Fruit fly (Drosophila melanogaster) whole organism, adult: ENCODE measurements around the gene lute.

Source experiments
- CG11617 ChIP-seq: fragments of 200-800 bp; sonication (Bioruptor generic); optimal IDR thresholded peaks from 2 replicates; lab custom pipeline; 2017; ENCODE audit warnings: mild to moderate bottlenecking, missing biosample characterization, missing genetic modification reagents, missing genetic modification characterization
- CG12768 ChIP-seq: fragments of 200-800 bp; sonication (Bioruptor generic); optimal IDR thresholded peaks from 2 replicates; lab custom pipeline; 2017; ENCODE audit warnings: missing biosample characterization, missing genetic modification characterization, mild to moderate bottlenecking, moderate library complexity, missing genetic modification reagents
- CG14711 ChIP-seq: fragments of 200-800 bp; sonication (Bioruptor generic); optimal IDR thresholded peaks from 2 replicates; lab custom pipeline; 2018; ENCODE audit warnings: missing biosample characterization, mild to moderate bottlenecking, missing genetic modification characterization, moderate library complexity
- CG1620 ChIP-seq: fragments of 200-800 bp; sonication (Bioruptor generic); optimal IDR thresholded peaks from 2 replicates; lab custom pipeline; 2016; ENCODE audit warnings: missing biosample characterization, missing genetic modification characterization
- CG33017 ChIP-seq: fragments of 200-800 bp; sonication (Bioruptor generic); optimal IDR thresholded peaks from 2 replicates; lab custom pipeline; 2018; ENCODE audit warnings: missing biosample characterization, mild to moderate bottlenecking, missing genetic modification characterization, moderate library complexity
- CG5204 ChIP-seq: fragments of 200-800 bp; sonication (Bioruptor generic); optimal IDR thresholded peaks from 2 replicates; lab custom pipeline; 2016; ENCODE audit warnings: missing biosample characterization, missing genetic modification characterization
- CG7045 ChIP-seq: fragments of 200-800 bp; sonication (Bioruptor generic); optimal IDR thresholded peaks from 2 replicates; lab custom pipeline; 2017; ENCODE audit warnings: missing biosample characterization, mild to moderate bottlenecking, missing genetic modification characterization
- CG7101 ChIP-seq: fragments of 200-800 bp; sonication (Bioruptor generic); optimal IDR thresholded peaks from 2 replicates; lab custom pipeline; 2018; ENCODE audit warnings: missing biosample characterization, mild to moderate bottlenecking, missing genetic modification characterization, moderate library complexity
- Clk ChIP-seq: fragments of 200-800 bp; sonication (Bioruptor generic); optimal IDR thresholded peaks from 2 replicates; lab custom pipeline; 2017; ENCODE audit warnings: missing biosample characterization, missing genetic modification characterization
- Crg-1 ChIP-seq: fragments of 200-800 bp; sonication (Bioruptor generic); optimal IDR thresholded peaks from 2 replicates; lab custom pipeline; 2016; ENCODE audit warnings: missing biosample characterization, missing genetic modification characterization
- Hr96 ChIP-seq: fragments of 200-800 bp; sonication (Bioruptor generic); optimal IDR thresholded peaks from 2 replicates; lab custom pipeline; 2016; ENCODE audit warnings: missing biosample characterization, missing genetic modification characterization
- Mnt ChIP-seq: fragments of 200-800 bp; sonication (Bioruptor generic); optimal IDR thresholded peaks from 2 replicates; lab custom pipeline; 2016; ENCODE audit warnings: missing biosample characterization, mild to moderate bottlenecking, missing genetic modification characterization
- bab1 ChIP-seq: fragments of 200-800 bp; sonication (Bioruptor generic); optimal IDR thresholded peaks from 3 replicates; lab custom pipeline; 2019; ENCODE audit warnings: missing biosample characterization, mild to moderate bottlenecking, missing genetic modification characterization, moderate library complexity
- cic ChIP-seq: fragments of 200-800 bp; sonication (Bioruptor generic); optimal IDR thresholded peaks from 2 replicates; lab custom pipeline; 2017; ENCODE audit warnings: missing biosample characterization, mild to moderate bottlenecking, missing genetic modification characterization, moderate library complexity
- cnc ChIP-seq, 2 experiments: fragments of >200 bp; optimal IDR thresholded peaks; 2 replicates each; lab custom pipeline; 2017
- kay ChIP-seq: fragments of 200-800 bp; sonication (Bioruptor generic); peaks from one replicate; lab custom pipeline; 2016; ENCODE audit warnings: missing biosample characterization, missing genetic modification characterization, borderline replicate concordance
- ovo ChIP-seq: fragments of 200-800 bp; sonication (Bioruptor generic); optimal IDR thresholded peaks from 2 replicates; lab custom pipeline; 2016; ENCODE audit warnings: missing biosample characterization, missing genetic modification characterization
- pad ChIP-seq: fragments of 200-800 bp; sonication (Bioruptor generic); optimal IDR thresholded peaks from 3 replicates; lab custom pipeline; 2017; ENCODE audit warnings: missing biosample characterization, missing genetic modification characterization, mild to moderate bottlenecking, moderate library complexity, missing genetic modification reagents
- tj ChIP-seq: fragments of 200-800 bp; sonication (Bioruptor generic); optimal IDR thresholded peaks from 3 replicates; lab custom pipeline; 2017; ENCODE audit warnings: missing biosample characterization, mild to moderate bottlenecking, missing genetic modification characterization, moderate library complexity
- toe ChIP-seq: fragments of 200-800 bp; sonication (Bioruptor generic); optimal IDR thresholded peaks from 2 replicates; lab custom pipeline; 2016; ENCODE audit warnings: missing biosample characterization, missing genetic modification characterization

The lute gene

dm6 chr3R:17400102-17400501, 20.4 kb downstream of the lute start:
- TF ChIP-seq Crg-1 (GFP tag; lab: Kevin White, UChicago), result no peak
- no peak for TF ChIP-seq toe (GFP tag; lab: Kevin White, UChicago)
- no peak for TF ChIP-seq tj (GFP tag; lab: Kevin White, UChicago)
- TF ChIP-seq pad (GFP tag; lab: Kevin White, UChicago), result no peak
- TF ChIP-seq cic, result peak; percentile 21
- no peak for TF ChIP-seq Mnt (GFP tag; lab: Kevin White, UChicago)
- TF ChIP-seq CG14711 (tag; lab: Kevin White, UChicago), result no peak
- no peak for TF ChIP-seq bab1
- no peak for TF ChIP-seq Clk (GFP tag; lab: Kevin White, UChicago)
- no peak for TF ChIP-seq CG1620 (GFP tag; lab: Kevin White, UChicago)
- no peak for TF ChIP-seq CG5204 (GFP tag; lab: Kevin White, UChicago)
- no peak for TF ChIP-seq ovo (GFP tag; lab: Kevin White, UChicago)
- peak; percentile 16 for TF ChIP-seq CG7101
- TF ChIP-seq CG11617, result no peak
- TF ChIP-seq CG7045 (GFP tag; lab: Kevin White, UChicago), result no peak
- TF ChIP-seq CG33017 (tag; lab: Kevin White, UChicago), result peak; percentile 44
- TF ChIP-seq CG12768 (GFP tag; lab: Kevin White, UChicago), result no peak
- TF ChIP-seq kay (GFP tag; lab: Kevin White, UChicago), result peak; percentile 25
- no peak for TF ChIP-seq Hr96 (GFP tag; lab: Kevin White, UChicago)
- no peak for TF ChIP-seq cnc (optimal IDR thresholded peaks at IDR 0.05; lab: Kevin White, UChicago)

- no peak for TF ChIP-seq cic
- TF ChIP-seq CG5204 (GFP tag; lab: Kevin White, UChicago), result no peak
- TF ChIP-seq Crg-1 (GFP tag; lab: Kevin White, UChicago), result no peak
- TF ChIP-seq tj (GFP tag; lab: Kevin White, UChicago), result peak; percentile 90
- peak; percentile 4 for TF ChIP-seq toe (GFP tag; lab: Kevin White, UChicago)
- TF ChIP-seq Hr96 (GFP tag; lab: Kevin White, UChicago), result no peak
- TF ChIP-seq CG11617, result no peak
- TF ChIP-seq CG7045 (GFP tag; lab: Kevin White, UChicago), result peak; percentile 61
- TF ChIP-seq CG1620 (GFP tag; lab: Kevin White, UChicago), result no peak
- TF ChIP-seq ovo (GFP tag; lab: Kevin White, UChicago), result no peak
- peak; percentile 35 for TF ChIP-seq CG7101
- TF ChIP-seq Clk (GFP tag; lab: Kevin White, UChicago), result no peak
- peak; percentile 52 for TF ChIP-seq CG14711 (tag; lab: Kevin White, UChicago)
- TF ChIP-seq bab1, result peak; percentile 52
- no peak for TF ChIP-seq Mnt (GFP tag; lab: Kevin White, UChicago)
- peak; percentile 31 for TF ChIP-seq CG12768 (GFP tag; lab: Kevin White, UChicago)
- peak; percentile 30 for TF ChIP-seq pad (GFP tag; lab: Kevin White, UChicago)
- no peak for TF ChIP-seq kay (GFP tag; lab: Kevin White, UChicago)
- no peak for TF ChIP-seq CG33017 (tag; lab: Kevin White, UChicago)
- no peak for TF ChIP-seq cnc (optimal IDR thresholded peaks at IDR 0.05; lab: Kevin White, UChicago)
Measured at dm6 chr3R:17400675-17401118, 21.0 kb downstream of the lute start.

- TF ChIP-seq cnc (optimal IDR thresholded peaks at IDR 0.05; lab: Kevin White, UChicago) (no peak), tj (GFP tag; lab: Kevin White, UChicago) (no peak), CG12768 (GFP tag; lab: Kevin White, UChicago) (no peak), CG1620 (GFP tag; lab: Kevin White, UChicago) (peak; percentile 7), pad (GFP tag; lab: Kevin White, UChicago) (no peak), CG7045 (GFP tag; lab: Kevin White, UChicago) (no peak), Hr96 (GFP tag; lab: Kevin White, UChicago) (peak; percentile 56), bab1 (peak; percentile 45), CG5204 (GFP tag; lab: Kevin White, UChicago) (peak; percentile 78), Mnt (GFP tag; lab: Kevin White, UChicago) (peak; percentile 31), Clk (GFP tag; lab: Kevin White, UChicago) (no peak), kay (GFP tag; lab: Kevin White, UChicago) (peak; percentile 89), toe (GFP tag; lab: Kevin White, UChicago) (peak; percentile 38), CG7101 (peak; percentile 48), CG33017 (tag; lab: Kevin White, UChicago) (peak; percentile 28), ovo (GFP tag; lab: Kevin White, UChicago) (peak; percentile 20), CG14711 (tag; lab: Kevin White, UChicago) (peak; percentile 22), CG11617 (peak; percentile 1), Crg-1 (GFP tag; lab: Kevin White, UChicago) (peak; percentile 44), cic (no peak)
Measured at dm6 chr3R:17401289-17401752, 21.6 kb downstream of the lute start.

- TF ChIP-seq kay (GFP tag; lab: Kevin White, UChicago) (no peak), pad (GFP tag; lab: Kevin White, UChicago) (peak; percentile 32), Hr96 (GFP tag; lab: Kevin White, UChicago) (peak; percentile 74), bab1 (no peak), ovo (GFP tag; lab: Kevin White, UChicago) (peak; percentile 42), cnc (optimal IDR thresholded peaks at IDR 0.05; lab: Kevin White, UChicago) (no peak), CG7045 (GFP tag; lab: Kevin White, UChicago) (peak; percentile 30), cic (no peak), Mnt (GFP tag; lab: Kevin White, UChicago) (peak; percentile 36), Crg-1 (GFP tag; lab: Kevin White, UChicago) (no peak), CG1620 (GFP tag; lab: Kevin White, UChicago) (peak; percentile 62), CG5204 (GFP tag; lab: Kevin White, UChicago) (peak; percentile 33), CG12768 (GFP tag; lab: Kevin White, UChicago) (no peak), CG14711 (tag; lab: Kevin White, UChicago) (no peak), toe (GFP tag; lab: Kevin White, UChicago) (peak; percentile 35), CG11617 (no peak), CG7101 (no peak), Clk (GFP tag; lab: Kevin White, UChicago) (no peak), CG33017 (tag; lab: Kevin White, UChicago) (no peak), tj (GFP tag; lab: Kevin White, UChicago) (no peak)
Measured at dm6 chr3R:17402434-17402833, 22.7 kb downstream of the lute start, which contains the start of gene Sur-8. Gene Sur-8, minus strand, starts transcription at chr3R:17402515.
